Fruit fly (Drosophila melanogaster) whole organism, embryonic: Measurements from ENCODE around the gene CG7966.

Experiments used
- Aef1 ChIP-seq: fragments of 200-800 bp; sonication (Bioruptor generic); IDR thresholded peaks from 3 replicates; pipeline ENCODE4 v1.3.6; 2022; ENCODE audit warnings: missing biosample characterization, missing genetic modification characterization
- CG10366 ChIP-seq: fragments of 200-800 bp; sonication (Bioruptor generic); IDR thresholded peaks from 2 replicates; pipeline ENCODE4 v1.3.6; 2022; ENCODE audit warnings: missing biosample characterization, missing genetic modification characterization
- CG11085 ChIP-seq: fragments of 200-800 bp; sonication (Bioruptor generic); IDR thresholded peaks from 2 replicates; pipeline ENCODE4 v1.3.6; 2022; ENCODE audit warnings: missing biosample characterization, missing genetic modification characterization
- CG11696 ChIP-seq: fragments of 200-800 bp; sonication (Bioruptor generic); IDR thresholded peaks from 2 replicates; pipeline ENCODE4 v1.3.6; 2022; ENCODE audit warnings: missing biosample characterization, missing genetic modification characterization
- CG12071 ChIP-seq: fragments of 200-800 bp; sonication (Bioruptor generic); optimal IDR thresholded peaks from 3 replicates; lab custom pipeline; 2018; ENCODE audit warnings: missing biosample characterization, mild to moderate bottlenecking, missing genetic modification characterization
- CG12744 ChIP-seq: fragments of 200-800 bp; sonication (Bioruptor generic); optimal IDR thresholded peaks from 2 replicates; lab custom pipeline; 2016; ENCODE audit warnings: missing biosample characterization, missing genetic modification characterization
- CG13123 ChIP-seq: fragments of 200-800 bp; sonication (Bioruptor generic); optimal IDR thresholded peaks from 2 replicates; lab custom pipeline; 2016; ENCODE audit warnings: missing biosample characterization, missing genetic modification characterization
- CG13894 ChIP-seq: fragments of 200-800 bp; sonication (Bioruptor generic); optimal IDR thresholded peaks from 3 replicates; lab custom pipeline; 2018; ENCODE audit warnings: missing biosample characterization, mild to moderate bottlenecking, missing genetic modification characterization, moderate library complexity
- CG1529 ChIP-seq: fragments of 200-800 bp; sonication (Bioruptor generic); optimal IDR thresholded peaks from 3 replicates; lab custom pipeline; 2018; ENCODE audit warnings: missing biosample characterization, missing genetic modification characterization
- CG17186 ChIP-seq: fragments of 200-800 bp; sonication (Bioruptor generic); optimal IDR thresholded peaks from 3 replicates; lab custom pipeline; 2017; ENCODE audit warnings: missing biosample characterization, missing genetic modification reagents, missing genetic modification characterization
- CG17359 ChIP-seq: fragments of 200-800 bp; sonication (Bioruptor generic); optimal IDR thresholded peaks from 3 replicates; lab custom pipeline; 2018; ENCODE audit warnings: missing biosample characterization, mild to moderate bottlenecking, missing genetic modification characterization, moderate library complexity
- CG18599 ChIP-seq: fragments of 200-800 bp; sonication (Bioruptor generic); optimal IDR thresholded peaks from 3 replicates; lab custom pipeline; 2017; ENCODE audit warnings: missing biosample characterization, missing genetic modification characterization, mild to moderate bottlenecking, moderate library complexity, missing genetic modification reagents
- CG18764 ChIP-seq: fragments of 200-800 bp; sonication (Bioruptor generic); optimal IDR thresholded peaks from 3 replicates; lab custom pipeline; 2016; ENCODE audit warnings: missing biosample characterization, missing genetic modification characterization
- CG32772 ChIP-seq: fragments of 200-800 bp; sonication (Bioruptor generic); IDR thresholded peaks from 2 replicates; pipeline ENCODE4 v1.3.6; 2022; ENCODE audit warnings: missing biosample characterization, missing genetic modification characterization
- CG3847 ChIP-seq: fragments of 200-800 bp; sonication (Bioruptor generic); IDR thresholded peaks from 2 replicates; pipeline ENCODE4 v1.3.6; 2022; ENCODE audit warnings: missing biosample characterization, missing genetic modification characterization
- CG4360 ChIP-seq: fragments of 200-800 bp; sonication (Bioruptor generic); IDR thresholded peaks from 2 replicates; pipeline ENCODE4 v1.3.6; 2022; ENCODE audit warnings: missing biosample characterization, missing genetic modification characterization
- CG4730 ChIP-seq: fragments of 200-800 bp; sonication (Bioruptor generic); IDR thresholded peaks from 2 replicates; pipeline ENCODE4 v1.3.6; 2022; ENCODE audit warnings: missing biosample characterization, missing genetic modification characterization
- CG5245 ChIP-seq: fragments of 200-800 bp; sonication (Bioruptor generic); optimal IDR thresholded peaks from 3 replicates; lab custom pipeline; 2016; ENCODE audit warnings: missing biosample characterization, missing genetic modification characterization
- CG6683 ChIP-seq: fragments of 200-800 bp; sonication (Bioruptor generic); optimal IDR thresholded peaks from 2 replicates; lab custom pipeline; 2017; ENCODE audit warnings: missing biosample characterization, mild to moderate bottlenecking, missing genetic modification characterization, missing genetic modification reagents
- CG9797 ChIP-seq: fragments of 200-800 bp; sonication (Bioruptor generic); optimal IDR thresholded peaks from 3 replicates; lab custom pipeline; 2018; ENCODE audit warnings: missing biosample characterization, mild to moderate bottlenecking, missing genetic modification characterization
- CTCF ChIP-seq: fragments of 200-800 bp; sonication (Bioruptor generic); optimal IDR thresholded peaks from 2 replicates; lab custom pipeline; 2017; ENCODE audit warnings: missing biosample characterization, mild to moderate bottlenecking, missing genetic modification characterization, moderate library complexity
- Dip3 ChIP-seq: fragments of 200-800 bp; sonication (Bioruptor generic); optimal IDR thresholded peaks from 3 replicates; lab custom pipeline; 2016; ENCODE audit warnings: missing biosample characterization, missing genetic modification characterization
- Gug ChIP-seq: fragments of 200-800 bp; sonication (Bioruptor generic); IDR thresholded peaks from 4 replicates; pipeline ENCODE4 v1.3.6; 2022; ENCODE audit warnings: missing biosample characterization, missing genetic modification characterization
- HLH3B ChIP-seq: fragments of 200-800 bp; sonication (Bioruptor generic); IDR thresholded peaks from 2 replicates; pipeline ENCODE4 v1.3.6; 2022; ENCODE audit warnings: missing biosample characterization, missing genetic modification characterization
- Lhr ChIP-seq: fragments of 200-800 bp; sonication (Bioruptor generic); optimal IDR thresholded peaks from 3 replicates; lab custom pipeline; 2017; ENCODE audit warnings: mild to moderate bottlenecking, missing biosample characterization, missing genetic modification reagents, missing genetic modification characterization
- Med ChIP-seq: fragments of 200-800 bp; sonication (Bioruptor generic); peaks from one replicate; lab custom pipeline; 2016; ENCODE audit warnings: missing biosample characterization, missing genetic modification characterization, mild to moderate bottlenecking, inconsistent platforms, moderate library complexity
- Myb ChIP-seq: fragments of 200-800 bp; sonication (Bioruptor generic); optimal IDR thresholded peaks from 2 replicates; lab custom pipeline; 2016; ENCODE audit warnings: missing biosample characterization, missing genetic modification characterization
- NC2β ChIP-seq: fragments of 200-800 bp; sonication (Bioruptor generic); optimal IDR thresholded peaks from 2 replicates; lab custom pipeline; 2016; ENCODE audit warnings: missing biosample characterization, missing genetic modification characterization
- Optix ChIP-seq: fragments of 200-800 bp; sonication (Bioruptor generic); IDR thresholded peaks from 3 replicates; pipeline ENCODE4 v1.3.6; 2022; ENCODE audit warnings: missing biosample characterization, missing genetic modification characterization
- Rfx ChIP-seq: fragments of 200-800 bp; sonication (Bioruptor generic); IDR thresholded peaks from 2 replicates; pipeline ENCODE4 v1.3.6; 2022; ENCODE audit warnings: missing biosample characterization, missing genetic modification characterization
- Rx ChIP-seq: fragments of 200-800 bp; sonication (Bioruptor generic); IDR thresholded peaks from 2 replicates; pipeline ENCODE4 v1.3.6; 2022; ENCODE audit warnings: missing biosample characterization, missing genetic modification characterization
- TFAM ChIP-seq: fragments of 200-800 bp; sonication (Bioruptor generic); optimal IDR thresholded peaks from 2 replicates; lab custom pipeline; 2017; ENCODE audit warnings: missing biosample characterization, missing genetic modification characterization, inconsistent platforms
- al ChIP-seq: fragments of 200-800 bp; sonication (Bioruptor generic); IDR thresholded peaks from 2 replicates; pipeline ENCODE4 v1.3.6; 2022; ENCODE audit warnings: missing biosample characterization, missing genetic modification characterization
- ase ChIP-seq: fragments of 200-800 bp; sonication (Bioruptor generic); IDR thresholded peaks from 3 replicates; pipeline ENCODE4 v1.3.6; 2022; ENCODE audit warnings: missing biosample characterization, missing genetic modification characterization
- fd3F ChIP-seq: fragments of 200-800 bp; sonication (Bioruptor generic); optimal IDR thresholded peaks from 2 replicates; lab custom pipeline; 2018; ENCODE audit warnings: missing biosample characterization, mild to moderate bottlenecking, missing genetic modification characterization, moderate library complexity
- gem ChIP-seq: fragments of 200-800 bp; sonication (Bioruptor generic); optimal IDR thresholded peaks from 2 replicates; lab custom pipeline; 2019; ENCODE audit warnings: missing biosample characterization, mild to moderate bottlenecking, missing genetic modification characterization, moderate library complexity
- grau ChIP-seq: fragments of 200-800 bp; optimal IDR thresholded peaks from 3 replicates; lab custom pipeline; 2019; ENCODE audit warnings: missing biosample characterization, mild to moderate bottlenecking, missing genetic modification characterization, moderate library complexity
- ind ChIP-seq: fragments of 200-800 bp; sonication (Bioruptor generic); optimal IDR thresholded peaks from 3 replicates; lab custom pipeline; 2016; ENCODE audit warnings: missing biosample characterization, missing genetic modification characterization
- lmd ChIP-seq: fragments of 200-800 bp; sonication (Bioruptor generic); IDR thresholded peaks from 2 replicates; pipeline ENCODE4 v1.3.6; 2022; ENCODE audit warnings: missing biosample characterization, missing genetic modification characterization
- lov ChIP-seq, 2 experiments: fragments of 200-800 bp in 1 of 2; fragments of >200 bp in 1 of 2; sonication (Bioruptor generic) in 1 of 2; IDR thresholded peaks in 1 of 2; optimal IDR thresholded peaks in 1 of 2; 2 replicates in 1 of 2; 3 replicates in 1 of 2; pipeline versions ENCODE4 v1.3.6 to Lab custom; 2017 to 2022; ENCODE audit warnings: missing biosample characterization in 1 of 2, missing genetic modification characterization in 1 of 2
- mam ChIP-seq: fragments of 200-800 bp; sonication (Bioruptor generic); optimal IDR thresholded peaks from 3 replicates; lab custom pipeline; 2016; ENCODE audit warnings: missing biosample characterization, missing genetic modification characterization
- otp ChIP-seq: fragments of 200-800 bp; sonication (Bioruptor generic); IDR thresholded peaks from 3 replicates; pipeline ENCODE4, ENCODE4 v1.3.6; 2022; ENCODE audit warnings: missing biosample characterization, missing genetic modification characterization
- pb ChIP-seq: fragments of 200-800 bp; sonication (Bioruptor generic); optimal IDR thresholded peaks from 3 replicates; lab custom pipeline; 2016; ENCODE audit warnings: missing biosample characterization, missing genetic modification characterization
- phol ChIP-seq: fragments of 200-800 bp; sonication (Bioruptor generic); optimal IDR thresholded peaks from 3 replicates; lab custom pipeline; 2018; ENCODE audit warnings: missing biosample characterization, mild to moderate bottlenecking, missing genetic modification characterization, moderate library complexity
- rib ChIP-seq: fragments of 200-800 bp; sonication (Bioruptor generic); IDR thresholded peaks from 2 replicates; pipeline ENCODE4 v1.3.6; 2022; ENCODE audit warnings: missing biosample characterization, missing genetic modification characterization
- salm ChIP-seq: fragments of 200-800 bp; sonication (Bioruptor generic); optimal IDR thresholded peaks from 2 replicates; lab custom pipeline; 2018; ENCODE audit warnings: missing biosample characterization, mild to moderate bottlenecking, missing genetic modification characterization
- sisA ChIP-seq: fragments of 200-800 bp; sonication (Bioruptor generic); IDR thresholded peaks from 2 replicates; pipeline ENCODE4 v1.3.6; 2022; ENCODE audit warnings: missing biosample characterization, missing genetic modification characterization
- sug ChIP-seq: fragments of 200-800 bp; optimal IDR thresholded peaks from 2 replicates; lab custom pipeline; 2019; ENCODE audit warnings: missing biosample characterization, mild to moderate bottlenecking, missing genetic modification characterization, moderate library complexity
- trh ChIP-seq: fragments of 200-800 bp; sonication (Bioruptor generic); optimal IDR thresholded peaks from 2 replicates; lab custom pipeline; 2016; ENCODE audit warnings: missing biosample characterization, missing genetic modification characterization
- tup ChIP-seq: fragments of 200-800 bp; sonication (Bioruptor generic); optimal IDR thresholded peaks from 2 replicates; lab custom pipeline; 2016; ENCODE audit warnings: missing biosample characterization, mild to moderate bottlenecking, missing genetic modification characterization, moderate library complexity
- vvl ChIP-seq: fragments of 200-800 bp; sonication (Bioruptor generic); IDR thresholded peaks from 2 replicates; pipeline ENCODE4 v1.3.6; 2022; ENCODE audit warnings: missing biosample characterization, missing genetic modification characterization
- zfh1 ChIP-seq: fragments of 200-800 bp; sonication (Bioruptor generic); IDR thresholded peaks from 3 replicates; pipeline ENCODE4 v1.3.6; 2022; ENCODE audit warnings: missing biosample characterization, missing genetic modification characterization

CG7966 gene

dm6 chr3R:13039037-13039583 lies 12.1 kb downstream of the CG7966 start (continued):
- TF ChIP-seq trh (GFP tag; lab: Kevin White, UChicago) (no peak), Myb (no peak), lmd (GFP tag; lab: Robert Waterston, UW) (peak; percentile 36; the same call in 1 of the 2 replicates), CG17359 (no peak), Rx (GFP tag; lab: Robert Waterston, UW) (no peak), Med (GFP tag; lab: Kevin White, UChicago) (peak; percentile 65), Lhr (GFP tag; lab: Kevin White, UChicago) (no peak), vvl (GFP tag; lab: Robert Waterston, UW) (peak; percentile 57; the same call in 1 of the 2 replicates), CG18764 (GFP tag; lab: Kevin White, UChicago) (no peak), CG9797 (GFP tag; lab: Kevin White, UChicago) (no peak), phol (tag; lab: Kevin White, UChicago) (no peak), Gug (peak; percentile 53; the same call in 3 of the 4 replicates), lov (optimal IDR thresholded peaks at IDR 0.05; lab: Kevin White, UChicago) (no peak), lov (GFP tag; IDR thresholded peaks at IDR 0.05; lab: Robert Waterston, UW) (no peak), al (GFP tag; lab: Robert Waterston, UW) (0 out of 2 replicates have a peak, but pooled peaks have one; percentile 12), CG12744 (GFP tag; lab: Kevin White, UChicago) (no peak), HLH3B (no peak), Rfx (peak; percentile 54; the same call in 1 of the 2 replicates), CG5245 (GFP tag; lab: Kevin White, UChicago) (no peak), Optix (GFP tag; lab: Robert Waterston, UW) (0 out of 3 replicates have a peak, but pooled peaks have one; percentile 10), grau (tag; lab: Kevin White, UChicago) (peak; percentile 55), fd3F (GFP tag; lab: Kevin White, UChicago) (no peak), sug (tag; lab: Kevin White, UChicago) (no peak), salm (tag; lab: Kevin White, UChicago) (no peak), NC2β (GFP tag; lab: Kevin White, UChicago) (no peak), TFAM (GFP tag; lab: Kevin White, UChicago) (no peak), CG6683 (GFP tag; lab: Kevin White, UChicago) (no peak), CG4360 (GFP tag; lab: Robert Waterston, UW) (no peak), tup (GFP tag; lab: Kevin White, UChicago) (no peak), rib (no peak), CG11085 (GFP tag; lab: Robert Waterston, UW) (no peak), CG17186 (GFP tag; lab: Kevin White, UChicago) (no peak), CG1529 (GFP tag; lab: Kevin White, UChicago) (no peak), CTCF (GFP tag; lab: Kevin White, UChicago) (no peak), mam (GFP tag; lab: Kevin White, UChicago) (no peak), sisA (GFP tag; lab: Robert Waterston, UW) (no peak), Aef1 (GFP tag; lab: Robert Waterston, UW) (peak; percentile 40; the same call in 1 of the 3 replicates), CG4730 (GFP tag; lab: Robert Waterston, UW) (no peak; the same call in 1 of the 2 replicates), CG13123 (no peak), Dip3 (GFP tag; lab: Kevin White, UChicago) (no peak), zfh1 (no peak), CG12071 (GFP tag; lab: Kevin White, UChicago) (no peak), CG10366 (0 out of 2 replicates have a peak, but pooled peaks have one; percentile 11), ase (no peak), CG18599 (no peak), CG32772 (GFP tag; lab: Robert Waterston, UW) (no peak), otp (GFP tag; lab: Robert Waterston, UW) (no peak), CG11696 (no peak), CG13894 (tag; lab: Kevin White, UChicago) (no peak), ind (GFP tag; lab: Kevin White, UChicago) (no peak), CG3847 (no peak), pb (GFP tag; lab: Kevin White, UChicago) (no peak), gem (tag; lab: Kevin White, UChicago) (no peak)
